Fruit fly (Drosophila melanogaster) whole organism, embryonic: ENCODE measurements around the gene mus302.

Source experiments
- Atf-2 ChIP-seq: fragments of 200-800 bp; sonication (Bioruptor generic); optimal IDR thresholded peaks from 2 replicates; lab custom pipeline; 2016; ENCODE audit warnings: missing biosample characterization, missing genetic modification characterization
- CG10209 ChIP-seq: fragments of 200-800 bp; sonication (Bioruptor generic); optimal IDR thresholded peaks from 3 replicates; lab custom pipeline; 2017; ENCODE audit warnings: missing biosample characterization, mild to moderate bottlenecking, missing genetic modification characterization, missing genetic modification reagents
- CG1024 ChIP-seq: fragments of 200-800 bp; sonication (Bioruptor generic); IDR thresholded peaks from 2 replicates; pipeline ENCODE4 v1.3.6; 2022; ENCODE audit warnings: missing biosample characterization, missing genetic modification characterization
- CG10321 ChIP-seq: fragments of 200-800 bp; sonication (Bioruptor generic); IDR thresholded peaks from 2 replicates; pipeline ENCODE4 v1.3.6; 2022; ENCODE audit warnings: missing biosample characterization, missing genetic modification characterization
- CG10543 ChIP-seq: fragments of 200-800 bp; sonication (Bioruptor generic); optimal IDR thresholded peaks from 3 replicates; lab custom pipeline; 2017; ENCODE audit warnings: missing biosample characterization, mild to moderate bottlenecking, missing genetic modification characterization, moderate library complexity
- CG11398 ChIP-seq: fragments of 200-800 bp; sonication (Bioruptor generic); optimal IDR thresholded peaks from 2 replicates; lab custom pipeline; 2016; ENCODE audit warnings: missing biosample characterization, missing genetic modification characterization
- CG12769 ChIP-seq: fragments of 200-800 bp; sonication (Bioruptor generic); optimal IDR thresholded peaks from 2 replicates; lab custom pipeline; 2019; ENCODE audit warnings: missing biosample characterization, mild to moderate bottlenecking, missing genetic modification characterization, moderate library complexity
- CG13296 ChIP-seq: fragments of 200-800 bp; sonication (Bioruptor generic); optimal IDR thresholded peaks from 3 replicates; lab custom pipeline; 2018; ENCODE audit warnings: missing biosample characterization, mild to moderate bottlenecking, missing genetic modification characterization
- CG14860 ChIP-seq: fragments of 200-800 bp; sonication (Bioruptor generic); IDR thresholded peaks from 3 replicates; pipeline ENCODE4 v1.3.6; 2022; ENCODE audit warnings: missing biosample characterization, missing genetic modification characterization; ENCODE audit not compliant: partially characterized antibody
- CG15514 ChIP-seq: fragments of 200-800 bp; sonication (Bioruptor generic); optimal IDR thresholded peaks from 3 replicates; lab custom pipeline; 2017; ENCODE audit warnings: missing biosample characterization, missing genetic modification characterization, mild to moderate bottlenecking, moderate library complexity, missing genetic modification reagents
- CG16813 ChIP-seq: fragments of 200-800 bp; sonication (Bioruptor generic); IDR thresholded peaks from 3 replicates; pipeline ENCODE4 v1.3.6; 2022; ENCODE audit warnings: missing biosample characterization, missing genetic modification characterization; ENCODE audit not compliant: partially characterized antibody
- CG17385 ChIP-seq: fragments of 200-800 bp; sonication (Bioruptor generic); optimal IDR thresholded peaks from 3 replicates; lab custom pipeline; 2018; ENCODE audit warnings: missing biosample characterization, mild to moderate bottlenecking, missing genetic modification characterization
- CG18011 ChIP-seq: fragments of 200-800 bp; sonication (Bioruptor generic); optimal IDR thresholded peaks from 2 replicates; lab custom pipeline; 2017; ENCODE audit warnings: missing biosample characterization, missing genetic modification characterization, mild to moderate bottlenecking, moderate library complexity, missing genotype
- CG1832 ChIP-seq: fragments of 200-800 bp; sonication (Bioruptor generic); optimal IDR thresholded peaks from 2 replicates; lab custom pipeline; 2017; ENCODE audit warnings: missing biosample characterization, mild to moderate bottlenecking, missing genetic modification characterization, inconsistent platforms
- CG18619 ChIP-seq: fragments of 200-800 bp; sonication (Bioruptor generic); optimal IDR thresholded peaks from 3 replicates; lab custom pipeline; 2017; ENCODE audit warnings: missing biosample characterization, mild to moderate bottlenecking, missing genetic modification characterization
- CG6765 ChIP-seq: fragments of 200-800 bp; sonication (Bioruptor generic); optimal IDR thresholded peaks from 3 replicates; lab custom pipeline; 2017; ENCODE audit warnings: missing biosample characterization, mild to moderate bottlenecking, missing genetic modification characterization
- CG8089 ChIP-seq: fragments of 200-800 bp; sonication (Bioruptor generic); optimal IDR thresholded peaks from 3 replicates; lab custom pipeline; 2016; ENCODE audit warnings: missing biosample characterization, missing genetic modification characterization
- CG8765 ChIP-seq: fragments of 200-800 bp; sonication (Bioruptor generic); IDR thresholded peaks from 2 replicates; pipeline ENCODE4 v1.3.6; 2022; ENCODE audit warnings: missing biosample characterization, missing genetic modification characterization
- CG9437 ChIP-seq: fragments of 200-800 bp; sonication (Bioruptor generic); optimal IDR thresholded peaks from 2 replicates; lab custom pipeline; 2018; ENCODE audit warnings: missing biosample characterization, mild to moderate bottlenecking, missing genetic modification characterization
- CG9817 ChIP-seq: fragments of 200-800 bp; sonication (Bioruptor generic); optimal IDR thresholded peaks from 2 replicates; lab custom pipeline; 2018; ENCODE audit warnings: missing biosample characterization, mild to moderate bottlenecking, missing genetic modification characterization, moderate library complexity
- Chrac-16 ChIP-seq: fragments of 200-800 bp; sonication (Bioruptor generic); optimal IDR thresholded peaks from 3 replicates; lab custom pipeline; 2016; ENCODE audit warnings: missing biosample characterization, missing genetic modification characterization
- Dad ChIP-seq: fragments of 200-800 bp; sonication (Bioruptor generic); optimal IDR thresholded peaks from 3 replicates; lab custom pipeline; 2016; ENCODE audit warnings: missing biosample characterization, missing genetic modification characterization
- Dll ChIP-seq: fragments of 200-800 bp; sonication (Bioruptor generic); IDR thresholded peaks from 4 replicates; pipeline ENCODE4 v1.3.6; 2022; ENCODE audit warnings: missing biosample characterization, missing genetic modification characterization; ENCODE audit not compliant: partially characterized antibody
- Eip74EF ChIP-seq, 2 experiments: fragments of 200-800 bp in 1 of 2; fragments of >200 bp in 1 of 2; sonication (Bioruptor generic) in 1 of 2; optimal IDR thresholded peaks; 2 replicates each; lab custom pipeline; 2017 to 2019; ENCODE audit warnings: missing biosample characterization in 2 of 2, missing genetic modification characterization in 2 of 2, mild to moderate bottlenecking in 1 of 2, moderate library complexity in 1 of 2
- Fer1 ChIP-seq: fragments of 200-800 bp; sonication (Bioruptor generic); optimal IDR thresholded peaks from 2 replicates; lab custom pipeline; 2017; ENCODE audit warnings: missing biosample characterization, mild to moderate bottlenecking, missing genetic modification characterization
- GATAe ChIP-seq: fragments of 200-800 bp; sonication (Bioruptor generic); conservative IDR thresholded peaks from 2 replicates; pipeline ENCODE4 v1.3.6; 2022; ENCODE audit warnings: missing biosample characterization, missing genetic modification characterization
- H2.0 ChIP-seq: fragments of 200-800 bp; sonication (Bioruptor generic); IDR thresholded peaks from 2 replicates; pipeline ENCODE4 v1.3.6; 2022; ENCODE audit warnings: missing biosample characterization, missing genetic modification characterization
- Lhr ChIP-seq: fragments of 200-800 bp; sonication (Bioruptor generic); optimal IDR thresholded peaks from 3 replicates; lab custom pipeline; 2017; ENCODE audit warnings: mild to moderate bottlenecking, missing biosample characterization, missing genetic modification reagents, missing genetic modification characterization
- Med ChIP-seq: fragments of 200-800 bp; sonication (Bioruptor generic); peaks from one replicate; lab custom pipeline; 2016; ENCODE audit warnings: missing biosample characterization, missing genetic modification characterization, mild to moderate bottlenecking, inconsistent platforms, moderate library complexity
- NK7.1 ChIP-seq: fragments of 200-800 bp; sonication (Bioruptor generic); optimal IDR thresholded peaks from 3 replicates; lab custom pipeline; 2016; ENCODE audit warnings: missing biosample characterization, missing genetic modification characterization
- Opbp ChIP-seq: fragments of 200-800 bp; sonication (Bioruptor generic); IDR thresholded peaks from 3 replicates; pipeline ENCODE4 v1.3.6; 2022; ENCODE audit warnings: missing biosample characterization, missing genetic modification characterization; ENCODE audit not compliant: partially characterized antibody
- Sry-β ChIP-seq: fragments of 200-800 bp; sonication (Bioruptor generic); optimal IDR thresholded peaks from 2 replicates; lab custom pipeline; 2018; ENCODE audit warnings: missing biosample characterization, mild to moderate bottlenecking, missing genetic modification characterization, moderate library complexity
- TFAM ChIP-seq: fragments of 200-800 bp; sonication (Bioruptor generic); optimal IDR thresholded peaks from 2 replicates; lab custom pipeline; 2017; ENCODE audit warnings: missing biosample characterization, missing genetic modification characterization, inconsistent platforms
- Xrp1 ChIP-seq: fragments of 200-800 bp; sonication (Bioruptor generic); IDR thresholded peaks from 2 replicates; pipeline ENCODE4 v1.3.6; 2022; ENCODE audit warnings: missing biosample characterization, missing genetic modification characterization
- amos ChIP-seq: fragments of 200-800 bp; sonication (Bioruptor generic); IDR thresholded peaks from 2 replicates; pipeline ENCODE4 v1.3.6; 2022; ENCODE audit warnings: missing biosample characterization, missing genetic modification characterization; ENCODE audit not compliant: partially characterized antibody
- aop ChIP-seq: fragments of 200-800 bp; sonication (Bioruptor generic); IDR thresholded peaks from 2 replicates; pipeline ENCODE4 v1.3.6; 2022; ENCODE audit warnings: missing biosample characterization, missing genetic modification characterization
- ase ChIP-seq: fragments of 200-800 bp; sonication (Bioruptor generic); IDR thresholded peaks from 3 replicates; pipeline ENCODE4 v1.3.6; 2022; ENCODE audit warnings: missing biosample characterization, missing genetic modification characterization
- bsh ChIP-seq, 2 experiments: fragments of 200-800 bp; sonication (Bioruptor generic); optimal IDR thresholded peaks; 2 replicates each; lab custom pipeline; 2017 to 2018; ENCODE audit warnings: mild to moderate bottlenecking in 2 of 2, missing biosample characterization in 2 of 2, missing genetic modification characterization in 2 of 2, moderate library complexity in 1 of 2
- dmrt11E ChIP-seq: fragments of 200-800 bp; sonication (Bioruptor generic); optimal IDR thresholded peaks from 3 replicates; lab custom pipeline; 2018; ENCODE audit warnings: missing biosample characterization, mild to moderate bottlenecking, missing genetic modification characterization, moderate library complexity
- dysf ChIP-seq: fragments of 200-800 bp; sonication (Bioruptor generic); IDR thresholded peaks from 3 replicates; pipeline ENCODE4 v1.3.6; 2022; ENCODE audit warnings: missing biosample characterization, missing genetic modification characterization
- en ChIP-seq: fragments of 200-800 bp; sonication (Bioruptor generic); optimal IDR thresholded peaks from 2 replicates; lab custom pipeline; 2016; ENCODE audit warnings: missing biosample characterization, missing genetic modification characterization
- esg ChIP-seq: fragments of 200-800 bp; sonication (Bioruptor generic); conservative IDR thresholded peaks from 2 replicates; pipeline ENCODE4 v1.3.6; 2022; ENCODE audit warnings: missing biosample characterization, missing genetic modification characterization
- ind ChIP-seq: fragments of 200-800 bp; sonication (Bioruptor generic); optimal IDR thresholded peaks from 3 replicates; lab custom pipeline; 2016; ENCODE audit warnings: missing biosample characterization, missing genetic modification characterization
- lola ChIP-seq, 3 experiments: fragments of >200 bp in 2 of 3; fragments of 200-800 bp in 1 of 3; sonication (Bioruptor generic) in 1 of 3; optimal IDR thresholded peaks; 2 replicates each; lab custom pipeline; 2017 to 2019; ENCODE audit warnings: missing biosample characterization in 3 of 3, missing genetic modification characterization in 3 of 3, mild to moderate bottlenecking in 1 of 3, moderate library complexity in 1 of 3
- nmo ChIP-seq: fragments of 200-800 bp; sonication (Bioruptor generic); optimal IDR thresholded peaks from 2 replicates; lab custom pipeline; 2018; ENCODE audit warnings: missing biosample characterization, mild to moderate bottlenecking, missing genetic modification characterization, moderate library complexity
- pum ChIP-seq: fragments of 200-800 bp; sonication (Bioruptor generic); optimal IDR thresholded peaks from 2 replicates; lab custom pipeline; 2016; ENCODE audit warnings: missing biosample characterization, missing genetic modification characterization
- slou ChIP-seq: fragments of 200-800 bp; sonication (Bioruptor generic); optimal IDR thresholded peaks from 3 replicates; lab custom pipeline; 2016; ENCODE audit warnings: missing biosample characterization, missing genetic modification characterization
- stwl ChIP-seq: fragments of 200-800 bp; sonication (Bioruptor generic); optimal IDR thresholded peaks from 3 replicates; lab custom pipeline; 2018; ENCODE audit warnings: missing biosample characterization, mild to moderate bottlenecking, missing genetic modification characterization, moderate library complexity
- trh ChIP-seq: fragments of 200-800 bp; sonication (Bioruptor generic); optimal IDR thresholded peaks from 2 replicates; lab custom pipeline; 2016; ENCODE audit warnings: missing biosample characterization, missing genetic modification characterization

Gene mus302

dm6 chr3L:16782218-16782763 is 2.8 kb upstream of the mus302 start (continued):
- TF ChIP-seq H2.0, result peak; percentile 61
- TF ChIP-seq CG15514 (GFP tag; lab: Kevin White, UChicago), result peak; percentile 21
- TF ChIP-seq CG1832 (GFP tag; lab: Kevin White, UChicago), result no peak
- TF ChIP-seq GATAe, result peak; percentile 39; the same call in 1 of the 2 replicates
- TF ChIP-seq CG10209 (GFP tag; lab: Kevin White, UChicago), result peak; percentile 73
- TF ChIP-seq CG18011, result no peak
- no peak for TF ChIP-seq CG12769 (tag; lab: Kevin White, UChicago)
- TF ChIP-seq TFAM (GFP tag; lab: Kevin White, UChicago), result peak; percentile 0
- TF ChIP-seq trh, result no peak
- TF ChIP-seq CG9817 (tag; lab: Kevin White, UChicago), result peak; percentile 32
- peak; percentile 79 for TF ChIP-seq nmo
- TF ChIP-seq Eip74EF (GFP tag; optimal IDR thresholded peaks at IDR 0.05; lab: Kevin White, UChicago), result no peak
- TF ChIP-seq Opbp (GFP tag; lab: Robert Waterston, UW), result no peak
- no peak for TF ChIP-seq Sry-β (GFP tag; lab: Kevin White, UChicago)
- peak in 1 of 3 experiments; percentile 52 for TF ChIP-seq lola (GFP tag; optimal IDR thresholded peaks at IDR 0.05; lab: Kevin White, UChicago)
- TF ChIP-seq CG9437 (GFP tag; lab: Kevin White, UChicago), result peak; percentile 27
- TF ChIP-seq CG17385, result peak; percentile 66
- peak; percentile 33; the same call in 1 of the 2 replicates for TF ChIP-seq CG10321
- TF ChIP-seq ind, result peak; percentile 74
- peak; percentile 69 for TF ChIP-seq CG13296
- TF ChIP-seq slou, result peak; percentile 42
- TF ChIP-seq esg, result peak; percentile 55
- peak; percentile 69 for TF ChIP-seq Fer1 (GFP tag; lab: Kevin White, UChicago)
- TF ChIP-seq Lhr (GFP tag; lab: Kevin White, UChicago), result peak; percentile 15
- peak; percentile 81 for TF ChIP-seq Xrp1 (GFP tag; lab: Robert Waterston, UW)
- peak; percentile 24 for TF ChIP-seq CG8089 (GFP tag; lab: Kevin White, UChicago)
- TF ChIP-seq amos (GFP tag; lab: Robert Waterston, UW), result no peak
- peak; percentile 64 for TF ChIP-seq Atf-2 (GFP tag; lab: Kevin White, UChicago)
- no peak for TF ChIP-seq stwl (tag; lab: Kevin White, UChicago)
- TF ChIP-seq aop, result no peak
- TF ChIP-seq CG8765 (GFP tag; lab: Robert Waterston, UW), result no peak
- TF ChIP-seq CG10543 (GFP tag; lab: Kevin White, UChicago), result no peak
- TF ChIP-seq en (GFP tag; lab: Kevin White, UChicago), result peak; percentile 61
- TF ChIP-seq dmrt11E, result peak; percentile 74
- TF ChIP-seq ase (GFP tag; lab: Robert Waterston, UW), result peak; percentile 56; the same call in 2 of the 3 replicates
- no peak for TF ChIP-seq Dll
- no peak for TF ChIP-seq CG16813 (GFP tag; lab: Robert Waterston, UW)
- TF ChIP-seq CG18619 (GFP tag; lab: Kevin White, UChicago), result no peak
- no peak for TF ChIP-seq CG14860
- peak; percentile 8 for TF ChIP-seq NK7.1 (GFP tag; lab: Kevin White, UChicago)
- peak; percentile 52 for TF ChIP-seq CG6765 (GFP tag; lab: Kevin White, UChicago)
- peak in 1 of 2 experiments; percentile 87 for TF ChIP-seq bsh (GFP tag; optimal IDR thresholded peaks at IDR 0.05; lab: Kevin White, UChicago)
- peak; percentile 94 for TF ChIP-seq Med (GFP tag; lab: Kevin White, UChicago)
- TF ChIP-seq CG1024 (GFP tag; lab: Robert Waterston, UW), result peak; percentile 58
- peak; percentile 74 for TF ChIP-seq dysf (GFP tag; lab: Robert Waterston, UW)
- TF ChIP-seq CG11398, result peak; percentile 1
- TF ChIP-seq Chrac-16, result peak; percentile 72
- no peak for TF ChIP-seq Dad (GFP tag; lab: Kevin White, UChicago)
- TF ChIP-seq pum (GFP tag; lab: Kevin White, UChicago), result peak; percentile 62
